Worm (Caenorhabditis elegans) whole organism, late embryonic: ENCODE data around the gene E02C12.12.

ENCODE experiments used
- C08G9.2 ChIP-seq: sonication (generic microtip); optimal IDR thresholded peaks from 2 replicates; lab custom pipeline; 2016; ENCODE audit warnings: mild to moderate bottlenecking, missing genetic modification characterization, moderate library complexity, missing compliant biosample characterization
- C38D4.7 ChIP-seq: fragments of 200-800 bp; sonication (Bioruptor generic); optimal IDR thresholded peaks from 2 replicates; lab custom pipeline; 2018; ENCODE audit warnings: mild to moderate bottlenecking, missing genetic modification characterization, moderate library complexity, missing compliant biosample characterization
- F13H6.1 ChIP-seq: sonication (generic microtip); optimal IDR thresholded peaks from 2 replicates; lab custom pipeline; 2016; ENCODE audit warnings: missing genetic modification characterization, missing compliant biosample characterization
- K02D7.2 ChIP-seq: sonication (generic microtip); optimal IDR thresholded peaks from 2 replicates; lab custom pipeline; 2017; ENCODE audit warnings: mild to moderate bottlenecking, missing genetic modification characterization, missing compliant biosample characterization
- K09A11.1 ChIP-seq: sonication (generic microtip); optimal IDR thresholded peaks from 2 replicates; lab custom pipeline; 2017; ENCODE audit warnings: antibody characterized with exemption, mild to moderate bottlenecking, missing genetic modification characterization, missing compliant biosample characterization; ENCODE audit not compliant: insufficient read depth
- ahr-1 ChIP-seq: sonication (generic microtip); optimal IDR thresholded peaks from 2 replicates; lab custom pipeline; 2016; ENCODE audit warnings: missing genetic modification characterization, missing compliant biosample characterization
- ama-1 ChIP-seq: fragments of 150-350 bp; optimal IDR thresholded peaks from 2 replicates; lab custom pipeline; 2014
- ceh-18 ChIP-seq: sonication (generic microtip); optimal IDR thresholded peaks from 2 replicates; lab custom pipeline; 2016; ENCODE audit warnings: missing genetic modification characterization, missing compliant biosample characterization
- ceh-19 ChIP-seq: fragments of 200-800 bp; sonication (Bioruptor generic); optimal IDR thresholded peaks from 2 replicates; lab custom pipeline; 2018; ENCODE audit warnings: mild to moderate bottlenecking, missing genetic modification characterization, missing compliant biosample characterization
- ceh-2 ChIP-seq: sonication (generic microtip); optimal IDR thresholded peaks from 2 replicates; lab custom pipeline; 2016; ENCODE audit warnings: missing genotype, missing genetic modification characterization, missing compliant biosample characterization
- ceh-24 ChIP-seq: sonication (generic microtip); optimal IDR thresholded peaks from 2 replicates; lab custom pipeline; 2016; ENCODE audit warnings: mild to moderate bottlenecking, missing genetic modification characterization, missing compliant biosample characterization
- ceh-30 ChIP-seq: fragments of 150-350 bp; optimal IDR thresholded peaks from 2 replicates; lab custom pipeline; 2014; ENCODE audit warnings: missing biosample characterization, missing genetic modification characterization
- ceh-31 ChIP-seq: sonication (generic microtip); optimal IDR thresholded peaks from 2 replicates; lab custom pipeline; 2016; ENCODE audit warnings: missing genetic modification characterization, missing compliant biosample characterization
- ceh-45 ChIP-seq: fragments of 200-800 bp; sonication (Bioruptor generic); IDR thresholded peaks from 2 replicates; pipeline ENCODE4 v1.3.6; 2022; ENCODE audit warnings: missing genetic modification reagents, missing genetic modification characterization, missing compliant biosample characterization
- ceh-6 ChIP-seq: fragments of 200-800 bp; sonication (Bioruptor generic); optimal IDR thresholded peaks from 2 replicates; lab custom pipeline; 2018; ENCODE audit warnings: mild to moderate bottlenecking, missing genetic modification characterization, missing compliant biosample characterization
- ceh-9 ChIP-seq: sonication (generic microtip); optimal IDR thresholded peaks from 2 replicates; lab custom pipeline; 2016; ENCODE audit warnings: mild to moderate bottlenecking, missing genetic modification characterization, inconsistent platforms, missing compliant biosample characterization
- che-1 ChIP-seq: sonication (generic microtip); optimal IDR thresholded peaks from 2 replicates; lab custom pipeline; 2016; ENCODE audit warnings: mild to moderate bottlenecking, missing genetic modification characterization, missing compliant biosample characterization
- dmd-4 ChIP-seq: sonication (generic microtip); optimal IDR thresholded peaks from 2 replicates; lab custom pipeline; 2016; ENCODE audit warnings: borderline replicate concordance, missing genetic modification characterization, missing compliant biosample characterization
- dve-1 ChIP-seq: sonication (generic microtip); optimal IDR thresholded peaks from 2 replicates; lab custom pipeline; 2017; ENCODE audit warnings: antibody characterized with exemption, mild to moderate bottlenecking, missing genetic modification characterization, missing compliant biosample characterization
- elt-4 ChIP-seq: sonication (generic microtip); optimal IDR thresholded peaks from 2 replicates; lab custom pipeline; 2016; ENCODE audit warnings: missing genetic modification characterization, missing compliant biosample characterization
- ets-4 ChIP-seq: sonication (generic microtip); optimal IDR thresholded peaks from 2 replicates; lab custom pipeline; 2016; ENCODE audit warnings: missing genetic modification characterization, missing compliant biosample characterization
- eyg-1 ChIP-seq: sonication (generic microtip); optimal IDR thresholded peaks from 2 replicates; lab custom pipeline; 2016; ENCODE audit warnings: missing genotype, missing genetic modification characterization, missing compliant biosample characterization
- fax-1 ChIP-seq: sonication (generic microtip); optimal IDR thresholded peaks from 2 replicates; lab custom pipeline; 2016; ENCODE audit warnings: missing genotype, missing genetic modification characterization, missing compliant biosample characterization
- gmeb-2 ChIP-seq: sonication (generic microtip); optimal IDR thresholded peaks from 2 replicates; lab custom pipeline; 2016; ENCODE audit warnings: missing genetic modification characterization, inconsistent platforms, missing compliant biosample characterization
- hlh-15 ChIP-seq: sonication (generic microtip); optimal IDR thresholded peaks from 2 replicates; lab custom pipeline; 2016; ENCODE audit warnings: missing genetic modification characterization, missing compliant biosample characterization
- hlh-30 ChIP-seq: sonication (generic microtip); optimal IDR thresholded peaks from 2 replicates; lab custom pipeline; 2017; ENCODE audit warnings: antibody characterized with exemption, missing genetic modification characterization, missing compliant biosample characterization; ENCODE audit not compliant: insufficient read depth
- hlh-6 ChIP-seq: sonication (generic microtip); optimal IDR thresholded peaks from 2 replicates; lab custom pipeline; 2016; ENCODE audit warnings: missing genotype, missing genetic modification characterization, missing compliant biosample characterization
- hlh-8 ChIP-seq: sonication (generic microtip); optimal IDR thresholded peaks from 2 replicates; lab custom pipeline; 2016; ENCODE audit warnings: missing genotype, missing genetic modification characterization, missing compliant biosample characterization
- lim-6 ChIP-seq: sonication (generic microtip); optimal IDR thresholded peaks from 2 replicates; lab custom pipeline; 2016; ENCODE audit warnings: missing genetic modification characterization, missing compliant biosample characterization
- lin-11 ChIP-seq: fragments of 200-800 bp; sonication (Bioruptor generic); optimal IDR thresholded peaks from 2 replicates; lab custom pipeline; 2018; ENCODE audit warnings: mild to moderate bottlenecking, missing genetic modification characterization, missing compliant biosample characterization
- madf-2 ChIP-seq: sonication (generic microtip); optimal IDR thresholded peaks from 2 replicates; lab custom pipeline; 2017; ENCODE audit warnings: missing genetic modification characterization, missing compliant biosample characterization
- nfya-1 ChIP-seq: sonication (generic microtip); optimal IDR thresholded peaks from 2 replicates; lab custom pipeline; 2017; ENCODE audit warnings: missing genetic modification characterization, mild to moderate bottlenecking, missing compliant biosample characterization, antibody characterized with exemption, moderate library complexity
- nhr-232 ChIP-seq: sonication (generic microtip); optimal IDR thresholded peaks from 2 replicates; lab custom pipeline; 2016; ENCODE audit warnings: missing genetic modification characterization, missing compliant biosample characterization
- npax-4 ChIP-seq: sonication (generic microtip); optimal IDR thresholded peaks from 2 replicates; lab custom pipeline; 2016; ENCODE audit warnings: missing genetic modification characterization, missing compliant biosample characterization
- odd-2 ChIP-seq: sonication (generic microtip); optimal IDR thresholded peaks from 2 replicates; lab custom pipeline; 2017; ENCODE audit warnings: antibody characterized with exemption, mild to moderate bottlenecking, missing genetic modification characterization, missing compliant biosample characterization
- pag-3 ChIP-seq: sonication (generic microtip); optimal IDR thresholded peaks from 2 replicates; lab custom pipeline; 2016; ENCODE audit warnings: missing compliant biosample characterization, missing genetic modification characterization, borderline replicate concordance
- pat-9 ChIP-seq: fragments of 200-800 bp; sonication (Bioruptor generic); optimal IDR thresholded peaks from 2 replicates; lab custom pipeline; 2018; ENCODE audit warnings: mild to moderate bottlenecking, missing genetic modification characterization, moderate library complexity, missing compliant biosample characterization
- pha-2 ChIP-seq: sonication (generic microtip); optimal IDR thresholded peaks from 2 replicates; lab custom pipeline; 2017; ENCODE audit warnings: mild to moderate bottlenecking, missing genetic modification characterization, missing compliant biosample characterization
- pha-4 ChIP-seq: fragments of 150-350 bp; optimal IDR thresholded peaks from 2 replicates; lab custom pipeline; 2018; ENCODE audit warnings: missing biosample characterization, missing genetic modification reagents, missing genetic modification characterization
- pqm-1 ChIP-seq: sonication (generic microtip); optimal IDR thresholded peaks from 2 replicates; lab custom pipeline; 2016; ENCODE audit warnings: missing genetic modification characterization, missing compliant biosample characterization
- sdc-2 ChIP-seq: sonication (generic microtip); optimal IDR thresholded peaks from 2 replicates; lab custom pipeline; 2016; ENCODE audit warnings: missing genotype, missing genetic modification characterization, missing compliant biosample characterization
- sox-4 ChIP-seq: sonication (generic microtip); optimal IDR thresholded peaks from 2 replicates; lab custom pipeline; 2017; ENCODE audit warnings: mild to moderate bottlenecking, missing genetic modification characterization, inconsistent platforms, missing compliant biosample characterization
- syd-9 ChIP-seq: sonication (generic microtip); optimal IDR thresholded peaks from 2 replicates; lab custom pipeline; 2016; ENCODE audit warnings: mild to moderate bottlenecking, missing genetic modification characterization, moderate library complexity, missing compliant biosample characterization
- tbx-7 ChIP-seq: sonication (generic microtip); optimal IDR thresholded peaks from 2 replicates; lab custom pipeline; 2016; ENCODE audit warnings: missing genotype, missing genetic modification characterization, missing compliant biosample characterization
- ttx-3 ChIP-seq: sonication (generic microtip); optimal IDR thresholded peaks from 2 replicates; lab custom pipeline; 2016; ENCODE audit warnings: missing genetic modification reagents, missing genetic modification characterization, missing compliant biosample characterization
- unc-3 ChIP-seq, 2 experiments: fragments of 200-800 bp in 1 of 2; sonication (Bioruptor generic) in 1 of 2; sonication (generic microtip) in 1 of 2; conservative IDR thresholded peaks in 1 of 2; optimal IDR thresholded peaks in 1 of 2; 2 replicates each; pipeline versions ENCODE4 v1.3.6 to Lab custom; 2016 to 2022; ENCODE audit warnings: missing compliant biosample characterization in 2 of 2, missing genetic modification characterization in 2 of 2, missing genetic modification reagents in 1 of 2
- unc-42 ChIP-seq: sonication (generic microtip); optimal IDR thresholded peaks from 2 replicates; lab custom pipeline; 2016; ENCODE audit warnings: missing genotype, missing genetic modification characterization, missing compliant biosample characterization
- unc-86 ChIP-seq: sonication (generic microtip); optimal IDR thresholded peaks from 2 replicates; lab custom pipeline; 2016; ENCODE audit warnings: missing genetic modification characterization, missing compliant biosample characterization
- zip-5 ChIP-seq: sonication (generic microtip); optimal IDR thresholded peaks from 2 replicates; lab custom pipeline; 2016; ENCODE audit warnings: missing genetic modification characterization, missing compliant biosample characterization

E02C12.12 gene

DNA sequence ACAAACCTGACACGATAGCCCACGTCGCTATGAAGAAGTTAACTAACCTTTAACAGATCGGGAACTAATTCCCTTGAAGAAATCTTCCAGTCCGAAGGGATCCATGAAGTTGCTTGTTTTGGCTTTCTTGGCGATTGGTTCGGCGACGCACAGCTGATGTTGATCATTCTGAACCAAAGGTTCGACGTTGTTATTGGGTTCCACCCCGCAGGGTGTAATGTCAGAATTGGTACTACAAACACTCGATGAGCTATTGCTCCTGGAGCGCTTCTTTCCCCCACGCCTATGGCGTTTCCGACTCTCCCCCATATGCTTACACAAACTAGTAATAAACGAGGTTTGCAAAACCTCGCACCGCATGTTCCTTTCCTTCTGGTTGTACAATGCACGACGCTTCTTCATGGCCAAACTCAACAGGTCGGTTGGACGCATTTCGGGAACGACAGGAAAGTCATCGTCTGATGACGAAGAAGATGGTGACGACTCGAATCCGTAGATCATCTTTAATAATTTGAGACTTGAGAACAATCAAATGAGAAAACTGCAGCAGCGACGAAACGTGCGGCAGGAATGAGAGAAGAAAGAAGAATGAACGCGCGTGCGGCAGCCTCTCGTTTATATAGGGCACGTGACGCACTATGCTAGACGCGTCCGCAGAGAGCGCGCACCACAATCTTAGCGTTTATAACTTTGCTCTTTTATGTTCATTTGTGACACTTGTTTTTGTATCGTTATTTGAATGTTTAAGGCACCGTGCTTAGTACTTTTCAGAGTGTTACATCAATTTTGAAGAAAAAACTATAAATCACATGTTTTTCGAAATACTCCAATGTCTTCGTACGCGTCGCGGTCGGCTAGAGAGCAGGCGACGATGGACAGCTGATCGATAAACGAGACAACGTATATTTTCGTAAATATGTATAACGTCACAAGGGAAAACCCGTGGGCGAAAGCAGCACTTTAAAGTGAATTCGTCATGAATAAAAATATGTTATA, 38.2 kb downstream of the E02C12.12 start, which contains the start of gene tos-1:
Gene tos-1 (minus strand): TSS at position 575 of the 996 bp plus-strand sequence.
- TF ChIP-seq ceh-9 (tag; lab: Kevin White, UChicago) (no peak), elt-4 (tag; lab: Kevin White, UChicago) (peak; percentile 77), ceh-19 (GFP tag; lab: Kevin White, UChicago) (peak; percentile 87), ttx-3 (tag; lab: Kevin White, UChicago) (peak; percentile 75), ahr-1 (tag; lab: Kevin White, UChicago) (no peak), npax-4 (tag; lab: Kevin White, UChicago) (no peak), ceh-31 (tag; lab: Kevin White, UChicago) (peak; percentile 97), odd-2 (tag; lab: Kevin White, UChicago) (no peak), sox-4 (peak; percentile 76), dve-1 (tag; lab: Kevin White, UChicago) (peak; percentile 96), unc-42 (tag; lab: Kevin White, UChicago) (peak; percentile 97), pqm-1 (tag; lab: Kevin White, UChicago) (peak; percentile 98), zip-5 (tag; lab: Kevin White, UChicago) (peak; percentile 12), hlh-15 (tag; lab: Kevin White, UChicago) (no peak), nfya-1 (peak; percentile 93), C08G9.2 (tag; lab: Kevin White, UChicago) (peak; percentile 63), sdc-2 (tag; lab: Kevin White, UChicago) (peak; percentile 83), eyg-1 (tag; lab: Kevin White, UChicago) (peak; percentile 75), gmeb-2 (peak; percentile 56), pag-3 (tag; lab: Kevin White, UChicago) (peak; percentile 88), fax-1 (peak; percentile 66), lim-6 (peak; percentile 46), nhr-232 (tag; lab: Kevin White, UChicago) (peak; percentile 34), F13H6.1 (tag; lab: Kevin White, UChicago) (peak; percentile 89), hlh-6 (tag; lab: Kevin White, UChicago) (peak; percentile 77), pha-4 (tag; lab: Kevin White, UChicago) (no peak), ceh-24 (peak; percentile 60), pha-2 (tag; lab: Kevin White, UChicago) (peak; percentile 85), che-1 (tag; lab: Kevin White, UChicago) (peak; percentile 71), hlh-30 (tag; lab: Kevin White, UChicago) (peak; percentile 100), dmd-4 (peak; percentile 68), unc-86 (tag; lab: Kevin White, UChicago) (peak; percentile 95), ceh-30 (tag; lab: Kevin White, UChicago) (no peak), lin-11 (tag; lab: Kevin White, UChicago) (peak; percentile 57), ama-1 (peak; percentile 99), pat-9 (tag; lab: Kevin White, UChicago) (peak; percentile 90), K09A11.1 (tag; lab: Kevin White, UChicago) (peak; percentile 90), syd-9 (peak; percentile 95), ceh-6 (peak; percentile 21), ets-4 (tag; lab: Kevin White, UChicago) (peak; percentile 93), ceh-45 (GFP tag; lab: Robert Waterston, UW) (0 out of 2 replicates have a peak, but pooled peaks have one; percentile 48), tbx-7 (tag; lab: Kevin White, UChicago) (peak; percentile 57), hlh-8 (tag; lab: Kevin White, UChicago) (peak; percentile 93), C38D4.7 (peak; percentile 59), madf-2 (tag; lab: Kevin White, UChicago) (peak; percentile 91), unc-3 (GFP tag; conservative IDR thresholded peaks at IDR 0.05; lab: Robert Waterston, UW) (no peak; the same call in 1 of the 2 replicates), unc-3 (tag; optimal IDR thresholded peaks at IDR 0.05; lab: Kevin White, UChicago) (peak; percentile 96), K02D7.2 (tag; lab: Kevin White, UChicago) (peak; percentile 70), ceh-2 (tag; lab: Kevin White, UChicago) (peak; percentile 71), ceh-18 (tag; lab: Kevin White, UChicago) (peak; percentile 100)
